Worm (Caenorhabditis elegans) whole organism, L3 larva: ENCODE measurements around the gene D2024.18.

Source experiments
- ZK546.5 ChIP-seq: sonication (generic microtip); optimal IDR thresholded peaks from 2 replicates; lab custom pipeline; 2017; ENCODE audit warnings: missing biosample characterization, missing genetic modification characterization
- ceh-82 ChIP-seq: fragments of 150-350 bp; optimal IDR thresholded peaks from 2 replicates; lab custom pipeline; 2014; ENCODE audit warnings: missing biosample characterization, missing genetic modification characterization
- egl-27 ChIP-seq: sonication (generic microtip); optimal IDR thresholded peaks from 4 replicates; lab custom pipeline; 2017; ENCODE audit warnings: missing biosample characterization, missing genetic modification reagents, missing genetic modification characterization
- elt-3 ChIP-seq, 3 experiments: fragments of 150-350 bp in 1 of 3; sonication (generic microtip) in 2 of 3; optimal IDR thresholded peaks; 2 replicates in 2 of 3; 4 replicates in 1 of 3; lab custom pipeline; 2014 to 2017; ENCODE audit warnings: missing biosample characterization in 3 of 3, missing genetic modification characterization in 3 of 3
- fkh-10 ChIP-seq: sonication (generic microtip); optimal IDR thresholded peaks from 2 replicates; lab custom pipeline; 2017; ENCODE audit warnings: missing biosample characterization, missing genetic modification reagents, missing genetic modification characterization
- fos-1 ChIP-seq: fragments of 150-350 bp; optimal IDR thresholded peaks from 2 replicates; lab custom pipeline; 2014; ENCODE audit warnings: missing biosample characterization, missing genetic modification characterization
- mml-1 ChIP-seq: fragments of 150-350 bp; sonication (generic microtip); optimal IDR thresholded peaks from 3 replicates; lab custom pipeline; 2014; ENCODE audit warnings: missing biosample characterization, missing genetic modification characterization
- nfya-1 ChIP-seq: sonication (generic microtip); optimal IDR thresholded peaks from 2 replicates; lab custom pipeline; 2017; ENCODE audit warnings: missing genetic modification characterization, mild to moderate bottlenecking, missing compliant biosample characterization, antibody characterized with exemption, moderate library complexity; ENCODE audit not compliant: insufficient read depth
- nhr-12 ChIP-seq: fragments of 150-350 bp; optimal IDR thresholded peaks from 2 replicates; lab custom pipeline; 2014; ENCODE audit warnings: missing biosample characterization, missing genetic modification characterization
- nhr-237 ChIP-seq: fragments of 150-350 bp; optimal IDR thresholded peaks from 2 replicates; lab custom pipeline; 2014; ENCODE audit warnings: missing biosample characterization, missing genetic modification characterization
- nhr-77 ChIP-seq: fragments of 150-350 bp; optimal IDR thresholded peaks from 2 replicates; lab custom pipeline; 2014; ENCODE audit warnings: missing biosample characterization, missing genetic modification characterization
- tbx-2 ChIP-seq: sonication (generic microtip); optimal IDR thresholded peaks from 2 replicates; lab custom pipeline; 2016; ENCODE audit warnings: mild to moderate bottlenecking, missing genetic modification characterization, missing compliant biosample characterization

ce11 chrIV:7230935-7231334, 19.3 kb upstream of the D2024.18 start, which contains the start of gene D2024.4:
- TF ChIP-seq nhr-237 (tag; lab: Kevin White, UChicago) (no peak), nfya-1 (tag; lab: Kevin White, UChicago) (no peak), nhr-77 (tag; lab: Kevin White, UChicago) (no peak), egl-27 (tag; lab: Kevin White, UChicago) (no peak), fos-1 (tag; lab: Kevin White, UChicago) (no peak), ZK546.5 (no peak), ceh-82 (tag; lab: Kevin White, UChicago) (no peak), nhr-12 (tag; lab: Kevin White, UChicago) (no peak), elt-3 (tag; optimal IDR thresholded peaks at IDR 0.05; lab: Kevin White, UChicago) (no peak), fkh-10 (GFP tag; lab: Kevin White, UChicago) (no peak), mml-1 (tag; lab: Kevin White, UChicago) (no peak), tbx-2 (no peak)
